Worm (Caenorhabditis elegans) whole organism, L4 larva: ENCODE results near the gene sre-14.

Experiments
- daf-12 ChIP-seq: fragments of 150-350 bp; optimal IDR thresholded peaks from 2 replicates; lab custom pipeline; 2014; ENCODE audit warnings: missing biosample characterization, missing genetic modification reagents, missing genetic modification characterization
- dmd-6 ChIP-seq: fragments of 200-800 bp; sonication (Bioruptor generic); IDR thresholded peaks from 2 replicates; pipeline ENCODE4 v1.3.6; 2022; ENCODE audit warnings: missing genetic modification reagents, missing genetic modification characterization, missing compliant biosample characterization
- dve-1 ChIP-seq: sonication (generic microtip); optimal IDR thresholded peaks from 2 replicates; lab custom pipeline; 2017; ENCODE audit warnings: antibody characterized with exemption, mild to moderate bottlenecking, missing genetic modification characterization, missing compliant biosample characterization; ENCODE audit not compliant: insufficient read depth
- fos-1 ChIP-seq: fragments of 150-350 bp; optimal IDR thresholded peaks from 2 replicates; lab custom pipeline; 2014; ENCODE audit warnings: missing biosample characterization, missing genetic modification characterization
- gei-8 ChIP-seq: fragments of 200-800 bp; sonication (Bioruptor generic); optimal IDR thresholded peaks from 2 replicates; lab custom pipeline; 2018; ENCODE audit warnings: mild to moderate bottlenecking, missing genetic modification characterization, missing compliant biosample characterization
- lin-39 ChIP-seq: fragments of 150-350 bp; optimal IDR thresholded peaks from 2 replicates; lab custom pipeline; 2014; ENCODE audit warnings: missing biosample characterization, missing genetic modification reagents, missing genetic modification characterization
- madf-9 ChIP-seq: fragments of 200-800 bp; sonication (Bioruptor generic); conservative IDR thresholded peaks from 2 replicates; pipeline ENCODE4 v1.3.6; 2022; ENCODE audit warnings: missing genetic modification reagents, missing genetic modification characterization, missing compliant biosample characterization
- mdl-1 ChIP-seq, 2 experiments: fragments of 150-350 bp in 1 of 2; sonication (generic microtip) in 1 of 2; optimal IDR thresholded peaks; 2 replicates each; lab custom pipeline; 2014 to 2017; ENCODE audit warnings: missing biosample characterization in 2 of 2, missing genetic modification characterization in 2 of 2
- nhr-28 ChIP-seq: fragments of 150-350 bp; optimal IDR thresholded peaks from 2 replicates; lab custom pipeline; 2014; ENCODE audit warnings: missing biosample characterization, missing genetic modification characterization
- nhr-48 ChIP-seq: sonication (generic microtip); optimal IDR thresholded peaks from 2 replicates; lab custom pipeline; 2016; ENCODE audit warnings: mild to moderate bottlenecking, missing genetic modification characterization, missing compliant biosample characterization
- nhr-76 ChIP-seq: fragments of 150-350 bp; optimal IDR thresholded peaks from 2 replicates; lab custom pipeline; 2014; ENCODE audit warnings: missing biosample characterization, missing genetic modification characterization
- unc-39 ChIP-seq: sonication (generic microtip); optimal IDR thresholded peaks from 2 replicates; lab custom pipeline; 2017; ENCODE audit warnings: missing biosample characterization, missing genetic modification characterization

- no peak for TF ChIP-seq nhr-76
- no peak for TF ChIP-seq mdl-1 (tag; optimal IDR thresholded peaks at IDR 0.05; lab: Kevin White, UChicago)
- TF ChIP-seq daf-12 (tag; lab: Kevin White, UChicago) = no peak
- TF ChIP-seq dve-1 (tag; lab: Kevin White, UChicago) = no peak
- TF ChIP-seq nhr-48 (tag; lab: Kevin White, UChicago) = no peak
- no peak for TF ChIP-seq fos-1 (tag; lab: Kevin White, UChicago)
- no peak for TF ChIP-seq nhr-28
- TF ChIP-seq dmd-6 (GFP tag; lab: Robert Waterston, UW) = no peak
- no peak for TF ChIP-seq lin-39 (tag; lab: Kevin White, UChicago)
- no peak for TF ChIP-seq gei-8 (GFP tag; lab: Kevin White, UChicago)
- no peak for TF ChIP-seq madf-9
- TF ChIP-seq unc-39 (tag; lab: Kevin White, UChicago) = no peak
Observed at ce11 chrIV:12270392-12270791, 9.1 kb upstream of the sre-14 start, which contains the start of gene C42C1.3.
